Worm (Caenorhabditis elegans): ENCODE measurements around the gene pnn-1.

The pnn-1 gene

DNA sequence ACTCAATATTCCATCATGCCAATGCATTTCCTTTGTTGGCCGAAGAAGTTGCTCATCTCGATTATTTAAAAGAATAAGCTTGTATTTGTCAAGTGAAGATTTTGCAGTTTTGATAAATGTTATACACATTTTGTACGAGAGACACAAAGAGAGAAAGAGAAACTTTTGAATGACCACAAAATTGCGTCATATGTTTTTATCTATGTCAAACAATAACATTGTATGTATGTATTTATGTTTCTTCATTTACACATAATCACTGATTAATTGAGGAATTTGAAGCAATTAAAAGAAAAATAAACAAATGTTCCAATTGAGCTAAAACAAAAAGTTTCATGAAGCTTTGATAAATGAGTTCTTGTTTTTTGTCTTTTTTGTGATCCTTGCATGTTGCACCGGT is 7.7 kb upstream of the pnn-1 start, which contains the start of gene hrg-9:
Gene hrg-9 (minus strand): TSS at position 152 of the 400 bp plus-strand sequence.
- TF ChIP-seq sox-4 (tag; optimal IDR thresholded peaks at IDR 0.05) (no peak), elt-2 (tag; optimal IDR thresholded peaks at IDR 0.05) (peak; percentile 57)

DNA sequence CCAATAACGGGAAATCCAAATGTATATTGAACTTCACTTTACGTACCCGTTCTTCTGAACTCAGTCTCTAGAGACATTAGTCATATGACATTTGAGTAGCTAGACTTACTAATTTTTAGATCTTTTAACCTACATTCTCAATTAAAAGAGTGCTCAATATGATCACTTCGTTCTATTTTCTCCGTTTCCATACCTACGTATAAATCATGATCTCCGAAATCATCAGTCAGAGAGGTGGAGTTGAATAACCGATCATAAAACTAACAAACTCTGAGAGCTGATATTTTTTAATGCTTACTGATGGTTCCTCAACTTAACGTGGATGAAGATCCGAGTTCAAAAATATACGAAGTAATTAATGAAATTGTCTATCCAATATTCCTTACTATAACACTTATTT is 6.8 kb upstream of the pnn-1 start, which contains the start of gene srd-35:
Gene srd-35 (plus strand): TSS at position 301 of the 400 bp plus-strand sequence.
- TF ChIP-seq dmd-4 (tag; optimal IDR thresholded peaks at IDR 0.05; ENCODE audit: borderline replicate concordance) (no peak), ceh-45 (GFP tag; IDR thresholded peaks at IDR 0.05) (no peak), ceh-19 (GFP tag; optimal IDR thresholded peaks at IDR 0.05) (no peak), fkh-10 (GFP tag; optimal IDR thresholded peaks at IDR 0.05) (no peak), F13H6.1 (tag; optimal IDR thresholded peaks at IDR 0.05) (no peak), mec-3 (tag; optimal IDR thresholded peaks at IDR 0.05; ENCODE audit: borderline replicate concordance) (no peak), ceh-48 (tag; optimal IDR thresholded peaks at IDR 0.05) (no peak), ceh-2 (tag; optimal IDR thresholded peaks at IDR 0.05) (no peak), ceh-30 (tag; optimal IDR thresholded peaks at IDR 0.05) (no peak)

DNA sequence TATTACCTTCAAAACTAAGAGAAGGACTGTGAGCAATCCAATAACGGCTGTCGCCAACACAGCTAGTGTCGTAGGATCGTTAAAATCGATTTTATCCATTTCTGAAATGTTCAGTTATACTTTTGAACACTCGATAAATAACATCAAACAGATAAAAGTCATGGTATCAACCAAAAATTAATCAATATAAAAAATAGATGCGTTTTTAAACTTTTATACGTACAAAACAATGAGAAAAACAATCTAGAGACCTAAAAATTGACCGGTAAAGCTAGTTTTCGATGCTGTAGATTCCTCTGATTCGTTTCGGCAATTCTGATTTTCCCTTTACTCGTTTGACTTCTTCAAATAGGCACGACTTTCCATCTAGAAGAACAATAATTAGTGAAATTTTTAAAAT is 3.8 kb upstream of the pnn-1 start, which contains the start of gene R186.3:
Gene R186.3 (minus strand): TSS at position 101 of the 400 bp plus-strand sequence.
- TF ChIP-seq dve-1 (tag; optimal IDR thresholded peaks at IDR 0.05) = no peak
- TF ChIP-seq ets-4 (tag; optimal IDR thresholded peaks at IDR 0.05) = no peak
- TF ChIP-seq pqm-1 (tag; optimal IDR thresholded peaks at IDR 0.05) = no peak
- TF ChIP-seq ceh-48 (tag; optimal IDR thresholded peaks at IDR 0.05) = no peak
- TF ChIP-seq madf-2 (tag; optimal IDR thresholded peaks at IDR 0.05) = no peak
- no peak for TF ChIP-seq pax-1 (tag; optimal IDR thresholded peaks at IDR 0.05)
- TF ChIP-seq pag-3 (tag; optimal IDR thresholded peaks at IDR 0.05; ENCODE audit: borderline replicate concordance) = no peak
- no peak for TF ChIP-seq fkh-10 (GFP tag; optimal IDR thresholded peaks at IDR 0.05)
- no peak for TF ChIP-seq ceh-14 (tag; optimal IDR thresholded peaks at IDR 0.05)
- no peak for TF ChIP-seq pros-1 (tag; optimal IDR thresholded peaks at IDR 0.05)
- TF ChIP-seq syd-9 (tag; optimal IDR thresholded peaks at IDR 0.05) = no peak
- TF ChIP-seq gmeb-2 (tag; optimal IDR thresholded peaks at IDR 0.05) = no peak
- TF ChIP-seq ceh-34 (tag; optimal IDR thresholded peaks at IDR 0.05) = no peak
- no peak for TF ChIP-seq fax-1 (tag; optimal IDR thresholded peaks at IDR 0.05)
- TF ChIP-seq zip-5 (tag; optimal IDR thresholded peaks at IDR 0.05) = no peak
- no peak for TF ChIP-seq pha-4 (tag; optimal IDR thresholded peaks at IDR 0.05)

DNA sequence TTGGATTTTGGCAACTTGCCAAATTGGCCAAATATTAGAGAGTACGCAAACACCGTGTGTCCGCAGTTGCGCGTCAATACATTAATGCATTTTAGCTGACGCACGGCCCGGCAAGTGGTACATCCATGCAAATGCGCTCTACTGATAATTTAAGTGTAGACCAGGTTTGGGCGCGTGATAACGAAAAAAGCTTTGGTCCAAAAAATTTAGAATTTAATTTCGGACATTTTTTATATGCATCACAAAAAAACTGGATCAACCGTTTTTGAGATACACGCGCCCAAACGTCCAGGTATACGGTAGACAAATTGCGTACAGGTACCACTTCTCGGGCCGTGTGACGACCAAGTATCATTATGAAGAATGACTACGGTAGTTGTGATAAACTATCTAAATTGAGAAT is 3.0 kb upstream of the pnn-1 start, which contains the start of gene R186.8:
Gene R186.8 (minus strand): TSS at position 58 of the 403 bp plus-strand sequence.
- peak; percentile 19 for TF ChIP-seq ceh-31 (tag; optimal IDR thresholded peaks at IDR 0.05)
- peak; percentile 10 for TF ChIP-seq nfya-1 (tag; optimal IDR thresholded peaks at IDR 0.05)
- peak; percentile 0 for TF ChIP-seq ceh-34 (tag; optimal IDR thresholded peaks at IDR 0.05)
- peak; percentile 45 for TF ChIP-seq ref-2 (tag; optimal IDR thresholded peaks at IDR 0.05)
- peak; percentile 92 for TF ChIP-seq unc-42 (tag; optimal IDR thresholded peaks at IDR 0.05)
- TF ChIP-seq tbx-2 (tag; optimal IDR thresholded peaks at IDR 0.05) = peak; percentile 13
- TF ChIP-seq elt-2 (tag; optimal IDR thresholded peaks at IDR 0.05) = peak; percentile 41
- peak; percentile 24 for TF ChIP-seq ceh-18 (tag; optimal IDR thresholded peaks at IDR 0.05)

DNA sequence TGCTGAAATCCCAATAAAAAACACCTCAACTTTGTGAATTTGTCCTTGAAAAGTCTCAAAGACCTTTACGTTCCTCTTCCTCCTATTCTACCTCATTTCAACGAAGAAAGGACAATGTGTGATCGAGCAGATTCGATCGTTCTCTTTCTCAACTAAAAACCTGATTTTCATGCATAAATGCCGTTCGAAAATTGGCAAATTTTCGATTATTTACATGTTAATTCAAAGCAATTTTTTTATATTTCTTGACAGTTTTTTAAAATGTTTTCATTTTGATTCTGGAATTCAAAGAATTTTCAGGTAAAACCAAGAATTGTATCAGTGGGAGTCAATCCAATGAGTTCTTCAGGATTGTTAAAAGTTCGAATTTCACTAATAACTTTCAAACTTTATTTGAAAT is 2.4 kb upstream of the pnn-1 start, which contains the start of gene lin-46:
Gene lin-46 (plus strand): TSS at position 301 of the 400 bp plus-strand sequence.
- TF ChIP-seq tbx-2 (tag; optimal IDR thresholded peaks at IDR 0.05) (no peak), che-1 (tag; optimal IDR thresholded peaks at IDR 0.05) (no peak), ceh-30 (tag; optimal IDR thresholded peaks at IDR 0.05) (no peak), ceh-48 (tag; optimal IDR thresholded peaks at IDR 0.05) (no peak), syd-9 (tag; optimal IDR thresholded peaks at IDR 0.05) (no peak), unc-55 (GFP tag; optimal IDR thresholded peaks at IDR 0.05) (no peak), K09A11.1 (tag; optimal IDR thresholded peaks at IDR 0.05; ENCODE audit: insufficient read depth) (no peak), ztf-16 (tag; optimal IDR thresholded peaks at IDR 0.05) (no peak), pha-4 (tag; optimal IDR thresholded peaks at IDR 0.05) (no peak), gmeb-2 (tag; optimal IDR thresholded peaks at IDR 0.05) (no peak), ceh-34 (tag; optimal IDR thresholded peaks at IDR 0.05) (no peak), ceh-2 (tag; optimal IDR thresholded peaks at IDR 0.05) (no peak), ref-2 (tag; optimal IDR thresholded peaks at IDR 0.05) (no peak), nfya-1 (tag; optimal IDR thresholded peaks at IDR 0.05) (no peak), madf-2 (tag; optimal IDR thresholded peaks at IDR 0.05) (no peak), fkh-10 (GFP tag; optimal IDR thresholded peaks at IDR 0.05) (no peak), ama-1 (optimal IDR thresholded peaks at IDR 0.05) (no peak)
